Fruit fly (Drosophila melanogaster): ENCODE data around the gene bru1.

dm6 chr2L:12207549-12207948 is 32.7 kb downstream of the bru1 start, which contains the start of gene CG31759:
- no peak for TF ChIP-seq ttk (optimal IDR thresholded peaks at IDR 0.05)
- no peak for TF ChIP-seq h (optimal IDR thresholded peaks at IDR 0.05)
- no peak for TF ChIP-seq Myc (optimal IDR thresholded peaks at IDR 0.05)

All from Kc167 (cell line).